Worm (Caenorhabditis elegans) whole organism, early embryonic: Measurements from ENCODE around the gene C01G6.9.

Experiments used
- aly-1 ChIP-seq: sonication (generic microtip); optimal IDR thresholded peaks from 2 replicates; lab custom pipeline; 2016; ENCODE audit warnings: missing genetic modification characterization, missing compliant biosample characterization
- ama-1 ChIP-seq: fragments of 150-350 bp; optimal IDR thresholded peaks from 2 replicates; lab custom pipeline; 2014
- ceh-13 ChIP-seq: fragments of 200-800 bp; sonication (Bioruptor generic); optimal IDR thresholded peaks from 2 replicates; lab custom pipeline; 2018; ENCODE audit warnings: mild to moderate bottlenecking, missing genetic modification characterization, missing compliant biosample characterization
- flt-1 ChIP-seq: fragments of 200-800 bp; sonication (Bioruptor generic); IDR thresholded peaks from 2 replicates; pipeline ENCODE4 v1.3.6; 2022; ENCODE audit warnings: missing genetic modification characterization, missing compliant biosample characterization
- hmbx-1 ChIP-seq: sonication (generic microtip); optimal IDR thresholded peaks from 2 replicates; lab custom pipeline; 2016; ENCODE audit warnings: mild to moderate bottlenecking, missing genetic modification characterization, missing compliant biosample characterization
- hmg-4 ChIP-seq: fragments of 200-800 bp; sonication (Bioruptor generic); optimal IDR thresholded peaks from 2 replicates; lab custom pipeline; 2018; ENCODE audit warnings: mild to moderate bottlenecking, missing genetic modification characterization, missing compliant biosample characterization
- hnd-1 ChIP-seq: sonication (generic microtip); optimal IDR thresholded peaks from 2 replicates; lab custom pipeline; 2016; ENCODE audit warnings: missing genetic modification characterization, missing compliant biosample characterization
- tbx-11 ChIP-seq: fragments of 200-800 bp; sonication (Bioruptor generic); IDR thresholded peaks from 2 replicates; pipeline ENCODE4 v1.3.6; 2022; ENCODE audit warnings: missing genetic modification characterization, missing compliant biosample characterization

- TF ChIP-seq hmg-4: no peak
- no peak for TF ChIP-seq flt-1 (GFP tag; lab: Robert Waterston, UW)
- no peak for TF ChIP-seq ceh-13 (GFP tag; lab: Kevin White, UChicago)
- no peak for TF ChIP-seq aly-1 (tag; lab: Kevin White, UChicago)
- no peak for TF ChIP-seq hmbx-1 (tag; lab: Kevin White, UChicago)
- no peak for TF ChIP-seq ama-1
- TF ChIP-seq hnd-1 (tag; lab: Kevin White, UChicago): no peak
- TF ChIP-seq tbx-11 (GFP tag; lab: Robert Waterston, UW): no peak
Observed at ce11 chrII:9333034-9333433, 37.4 kb upstream of the C01G6.9 start.
